Worm (Caenorhabditis elegans) whole organism, L4 larva: Measurements from ENCODE around the gene sre-50.

ENCODE experiments used
- Y5F2A.4 ChIP-seq: fragments of 200-800 bp; sonication (Bioruptor generic); optimal IDR thresholded peaks from 2 replicates; lab custom pipeline; 2018; ENCODE audit warnings: mild to moderate bottlenecking, missing genetic modification characterization, missing compliant biosample characterization
- ctbp-1 ChIP-seq: fragments of 200-800 bp; sonication (Bioruptor generic); IDR thresholded peaks from 2 replicates; pipeline ENCODE4 v1.3.6; 2022; ENCODE audit warnings: missing genetic modification reagents, missing genetic modification characterization, missing compliant biosample characterization
- egl-43 ChIP-seq: fragments of 200-800 bp; sonication (Bioruptor generic); IDR thresholded peaks from 2 replicates; pipeline ENCODE4 v1.3.6; 2022; ENCODE audit warnings: missing genetic modification reagents, missing genetic modification characterization, missing compliant biosample characterization
- lin-15B ChIP-seq: fragments of 150-350 bp; sonication (generic microtip); optimal IDR thresholded peaks from 3 replicates; lab custom pipeline; 2014; ENCODE audit warnings: missing biosample characterization, missing genetic modification characterization
- nhr-25 ChIP-seq: sonication (generic microtip); optimal IDR thresholded peaks from 2 replicates; lab custom pipeline; 2017; ENCODE audit warnings: missing genetic modification characterization, mild to moderate bottlenecking, missing compliant biosample characterization, antibody characterized with exemption, moderate library complexity, borderline replicate concordance; ENCODE audit not compliant: insufficient read depth
- nhr-76 ChIP-seq: fragments of 150-350 bp; optimal IDR thresholded peaks from 2 replicates; lab custom pipeline; 2014; ENCODE audit warnings: missing biosample characterization, missing genetic modification characterization
- pha-4 ChIP-seq, 2 experiments: fragments of 150-350 bp in 1 of 2; fragments of 200-800 bp in 1 of 2; sonication (Bioruptor generic) in 1 of 2; IDR thresholded peaks in 1 of 2; optimal IDR thresholded peaks in 1 of 2; 2 replicates each; pipeline versions ENCODE4 v1.3.6 to Lab custom; 2014 to 2022; ENCODE audit warnings: missing genetic modification characterization in 2 of 2, missing genetic modification reagents in 2 of 2, missing biosample characterization in 1 of 2, missing compliant biosample characterization in 1 of 2
- tra-1 ChIP-seq: fragments of 200-800 bp; sonication (Bioruptor generic); IDR thresholded peaks from 2 replicates; pipeline ENCODE4 v1.3.6; 2022; ENCODE audit warnings: missing genetic modification reagents, missing genetic modification characterization, missing compliant biosample characterization
- ztf-11 ChIP-seq: fragments of 150-350 bp; optimal IDR thresholded peaks from 2 replicates; lab custom pipeline; 2014; ENCODE audit warnings: missing biosample characterization, missing genetic modification characterization

DNA sequence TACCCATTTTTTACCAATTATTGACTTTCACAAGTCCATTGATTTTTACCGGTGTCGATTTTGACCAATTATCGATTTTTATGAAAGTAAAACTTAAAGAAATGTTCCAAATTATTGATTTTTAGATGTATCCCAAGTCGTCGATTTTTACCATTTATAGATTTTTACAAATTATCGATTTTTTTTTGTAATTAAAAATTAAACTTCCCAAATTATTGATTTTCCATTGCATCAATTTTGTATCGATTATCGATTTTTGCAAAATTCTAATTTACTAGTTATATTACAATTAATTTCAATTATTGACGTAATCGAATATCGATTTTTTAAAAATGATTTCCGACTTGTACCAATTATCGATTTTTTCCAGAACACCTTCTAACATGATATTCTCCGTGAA lies at the start of gene sre-50:
- TF ChIP-seq egl-43, result no peak
- no peak for TF ChIP-seq pha-4 (GFP tag; IDR thresholded peaks at IDR 0.05; lab: Robert Waterston, UW)
- no peak for TF ChIP-seq pha-4 (tag; optimal IDR thresholded peaks at IDR 0.05; lab: Kevin White, UChicago)
- no peak for TF ChIP-seq ctbp-1 (GFP tag; lab: Robert Waterston, UW)
- no peak for TF ChIP-seq tra-1 (GFP tag; lab: Robert Waterston, UW)
- TF ChIP-seq ztf-11 (tag; lab: Kevin White, UChicago), result no peak
- no peak for TF ChIP-seq nhr-25
- TF ChIP-seq Y5F2A.4, result no peak
- TF ChIP-seq nhr-76 (tag; lab: Kevin White, UChicago), result no peak
- no peak for TF ChIP-seq lin-15B (tag; lab: Kevin White, UChicago)
